Worm (Caenorhabditis elegans) whole organism, L4 larva: ENCODE data around the gene D1046.18.
A peak's percentile ranks its signal among the peaks of the same experiment; 100 is the strongest.

ENCODE experiments used
- D1046.2 ChIP-seq: fragments of 200-800 bp; sonication (Bioruptor generic); IDR thresholded peaks from 2 replicates; pipeline ENCODE4 v1.3.6; 2022; ENCODE audit warnings: missing genetic modification characterization, missing compliant biosample characterization
- F44E2.7 ChIP-seq: fragments of 200-800 bp; sonication (Bioruptor generic); IDR thresholded peaks from 2 replicates; pipeline ENCODE4 v2.1.2; 2022; ENCODE audit warnings: missing genetic modification characterization, missing compliant biosample characterization
- T20F7.1 ChIP-seq: fragments of 200-800 bp; sonication (Bioruptor generic); optimal IDR thresholded peaks from 2 replicates; lab custom pipeline; 2018; ENCODE audit warnings: mild to moderate bottlenecking, missing genetic modification characterization, missing compliant biosample characterization
- Y105C5A.15 ChIP-seq: fragments of 200-800 bp; sonication (Bioruptor generic); IDR thresholded peaks from 2 replicates; pipeline ENCODE4 v1.3.6; 2022; ENCODE audit warnings: missing genetic modification characterization, missing compliant biosample characterization
- aha-1 ChIP-seq: fragments of 150-350 bp; peaks from one replicate; lab custom pipeline; 2014; ENCODE audit warnings: missing biosample characterization, missing genetic modification characterization
- ceh-28 ChIP-seq: fragments of 150-350 bp; optimal IDR thresholded peaks from 2 replicates; lab custom pipeline; 2014; ENCODE audit warnings: missing biosample characterization, missing genetic modification reagents, missing genetic modification characterization
- ceh-62 ChIP-seq: sonication (generic microtip); optimal IDR thresholded peaks from 2 replicates; lab custom pipeline; 2017; ENCODE audit warnings: missing biosample characterization, missing genetic modification characterization
- ceh-82 ChIP-seq: sonication (generic microtip); optimal IDR thresholded peaks from 2 replicates; lab custom pipeline; 2017; ENCODE audit warnings: missing biosample characterization, missing genetic modification characterization
- daf-12 ChIP-seq: fragments of 150-350 bp; optimal IDR thresholded peaks from 2 replicates; lab custom pipeline; 2014; ENCODE audit warnings: missing biosample characterization, missing genetic modification reagents, missing genetic modification characterization
- daf-19 ChIP-seq: fragments of 200-800 bp; sonication (Bioruptor generic); conservative IDR thresholded peaks from 2 replicates; pipeline ENCODE4 v1.3.6; 2022; ENCODE audit warnings: missing genetic modification characterization, missing compliant biosample characterization
- dpl-1 ChIP-seq: fragments of 150-350 bp; optimal IDR thresholded peaks from 2 replicates; lab custom pipeline; 2014; ENCODE audit warnings: missing biosample characterization, missing genetic modification reagents, missing genetic modification characterization
- dve-1 ChIP-seq: sonication (generic microtip); optimal IDR thresholded peaks from 2 replicates; lab custom pipeline; 2017; ENCODE audit warnings: antibody characterized with exemption, mild to moderate bottlenecking, missing genetic modification characterization, missing compliant biosample characterization; ENCODE audit not compliant: insufficient read depth
- fos-1 ChIP-seq: fragments of 150-350 bp; optimal IDR thresholded peaks from 2 replicates; lab custom pipeline; 2014; ENCODE audit warnings: missing biosample characterization, missing genetic modification characterization
- gei-8 ChIP-seq: fragments of 200-800 bp; sonication (Bioruptor generic); optimal IDR thresholded peaks from 2 replicates; lab custom pipeline; 2018; ENCODE audit warnings: mild to moderate bottlenecking, missing genetic modification characterization, missing compliant biosample characterization
- hlh-30 ChIP-seq: sonication (generic microtip); optimal IDR thresholded peaks from 2 replicates; lab custom pipeline; 2017; ENCODE audit warnings: antibody characterized with exemption, mild to moderate bottlenecking, missing genetic modification characterization, missing compliant biosample characterization; ENCODE audit not compliant: insufficient read depth
- lin-13 ChIP-seq: fragments of 150-350 bp; optimal IDR thresholded peaks from 2 replicates; lab custom pipeline; 2014; ENCODE audit warnings: missing biosample characterization, missing genetic modification reagents, missing genetic modification characterization
- lsy-2 ChIP-seq, 2 experiments: fragments of 150-350 bp in 1 of 2; sonication (generic microtip) in 1 of 2; optimal IDR thresholded peaks; 2 replicates each; lab custom pipeline; 2014 to 2017; ENCODE audit warnings: missing biosample characterization in 2 of 2, missing genetic modification characterization in 2 of 2
- madf-9 ChIP-seq: fragments of 200-800 bp; sonication (Bioruptor generic); conservative IDR thresholded peaks from 2 replicates; pipeline ENCODE4 v1.3.6; 2022; ENCODE audit warnings: missing genetic modification reagents, missing genetic modification characterization, missing compliant biosample characterization
- mdl-1 ChIP-seq, 2 experiments: fragments of 150-350 bp in 1 of 2; sonication (generic microtip) in 1 of 2; optimal IDR thresholded peaks; 2 replicates each; lab custom pipeline; 2014 to 2017; ENCODE audit warnings: missing biosample characterization in 2 of 2, missing genetic modification characterization in 2 of 2
- mdt-29 ChIP-seq: fragments of 200-800 bp; sonication (Bioruptor generic); IDR thresholded peaks from 2 replicates; pipeline ENCODE4 v1.3.6; 2022; ENCODE audit warnings: missing genetic modification reagents, missing genetic modification characterization, missing compliant biosample characterization
- mes-2 ChIP-seq: sonication (generic microtip); optimal IDR thresholded peaks from 2 replicates; lab custom pipeline; 2016; ENCODE audit warnings: missing genotype, mild to moderate bottlenecking, missing genetic modification characterization, missing compliant biosample characterization; ENCODE audit not compliant: poor library complexity, severe bottlenecking
- mxl-3 ChIP-seq: fragments of 200-800 bp; sonication (Bioruptor generic); optimal IDR thresholded peaks from 2 replicates; lab custom pipeline; 2018; ENCODE audit warnings: mild to moderate bottlenecking, missing genetic modification characterization, missing compliant biosample characterization
- nhr-11 ChIP-seq: fragments of 150-350 bp; optimal IDR thresholded peaks from 2 replicates; lab custom pipeline; 2014; ENCODE audit warnings: missing biosample characterization, missing genetic modification characterization
- nhr-111 ChIP-seq: fragments of 200-800 bp; sonication (Bioruptor generic); optimal IDR thresholded peaks from 2 replicates; lab custom pipeline; 2018; ENCODE audit warnings: mild to moderate bottlenecking, missing genetic modification characterization, missing compliant biosample characterization
- nhr-41 ChIP-seq: fragments of 200-800 bp; sonication (Bioruptor generic); IDR thresholded peaks from 2 replicates; pipeline ENCODE4 v1.3.6; 2022; ENCODE audit warnings: missing genetic modification reagents, missing genetic modification characterization, missing compliant biosample characterization
- nhr-42 ChIP-seq: fragments of 200-800 bp; sonication (Bioruptor generic); IDR thresholded peaks from 2 replicates; pipeline ENCODE4 v1.3.6; 2022; ENCODE audit warnings: missing genetic modification characterization, missing compliant biosample characterization
- nhr-48 ChIP-seq: sonication (generic microtip); optimal IDR thresholded peaks from 2 replicates; lab custom pipeline; 2016; ENCODE audit warnings: mild to moderate bottlenecking, missing genetic modification characterization, missing compliant biosample characterization
- saeg-2 ChIP-seq: fragments of 200-800 bp; sonication (Bioruptor generic); IDR thresholded peaks from 2 replicates; pipeline ENCODE4 v1.3.6; 2022; ENCODE audit warnings: missing genetic modification reagents, missing genetic modification characterization, missing compliant biosample characterization
- skn-1 ChIP-seq: fragments of 150-350 bp; optimal IDR thresholded peaks from 2 replicates; lab custom pipeline; 2014; ENCODE audit warnings: missing biosample characterization, missing genetic modification characterization
- snpc-1.2 ChIP-seq: fragments of 200-800 bp; sonication (Bioruptor generic); IDR thresholded peaks from 2 replicates; pipeline ENCODE4 v1.3.6; 2022; ENCODE audit warnings: missing genetic modification reagents, missing genetic modification characterization, missing compliant biosample characterization
- snpc-4 ChIP-seq: fragments of 150-350 bp; optimal IDR thresholded peaks from 2 replicates; lab custom pipeline; 2014; ENCODE audit warnings: missing biosample characterization, missing genetic modification characterization
- spr-3 ChIP-seq: fragments of 200-800 bp; sonication (Bioruptor generic); optimal IDR thresholded peaks from 2 replicates; lab custom pipeline; 2018; ENCODE audit warnings: mild to moderate bottlenecking, missing genetic modification characterization, missing compliant biosample characterization
- zfp-2 ChIP-seq: sonication (generic microtip); optimal IDR thresholded peaks from 2 replicates; lab custom pipeline; 2016; ENCODE audit warnings: mild to moderate bottlenecking, missing genetic modification characterization, missing compliant biosample characterization
- zfp-3 ChIP-seq: fragments of 200-800 bp; sonication (Bioruptor generic); conservative IDR thresholded peaks from 2 replicates; pipeline ENCODE4 v1.3.6; 2022; ENCODE audit warnings: missing genetic modification reagents, missing genetic modification characterization, missing compliant biosample characterization

Gene D1046.18

DNA sequence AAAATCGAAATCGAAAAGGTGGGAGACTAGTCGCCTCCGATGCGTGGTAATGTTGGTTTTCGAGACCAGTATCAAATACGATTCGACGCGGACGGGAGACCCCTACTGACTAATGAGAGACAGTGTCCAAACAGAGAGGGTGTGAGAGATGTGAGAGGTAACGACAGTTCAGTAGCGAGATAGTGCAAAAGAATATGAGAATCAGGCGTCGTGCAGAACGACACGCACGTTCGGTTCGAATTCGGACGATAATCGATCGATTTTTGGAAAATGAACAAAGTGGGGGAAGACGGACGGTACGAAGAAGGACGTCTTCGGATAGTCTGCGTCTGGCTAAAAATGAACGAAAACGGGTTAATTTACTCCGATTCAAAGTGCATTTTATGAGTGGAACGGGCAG is 8.1 kb upstream of the D1046.18 start, which contains the start of gene D1046.16 (continued):
- TF ChIP-seq gei-8 (GFP tag; lab: Kevin White, UChicago) (no peak), skn-1 (no peak), F44E2.7 (GFP tag; lab: Robert Waterston, UW) (no peak), nhr-41 (GFP tag; lab: Robert Waterston, UW) (no peak), lin-13 (GFP tag; lab: Kevin White, UChicago) (no peak), nhr-48 (tag; lab: Kevin White, UChicago) (no peak), hlh-30 (peak; percentile 3), D1046.2 (GFP tag; lab: Robert Waterston, UW) (peak; percentile 82), madf-9 (GFP tag; lab: Robert Waterston, UW) (no peak), T20F7.1 (GFP tag; lab: Kevin White, UChicago) (no peak), ceh-62 (no peak), mdl-1 (tag; optimal IDR thresholded peaks at IDR 0.05; lab: Kevin White, UChicago) (peak in 1 of 2 experiments; percentile 46)

DNA sequence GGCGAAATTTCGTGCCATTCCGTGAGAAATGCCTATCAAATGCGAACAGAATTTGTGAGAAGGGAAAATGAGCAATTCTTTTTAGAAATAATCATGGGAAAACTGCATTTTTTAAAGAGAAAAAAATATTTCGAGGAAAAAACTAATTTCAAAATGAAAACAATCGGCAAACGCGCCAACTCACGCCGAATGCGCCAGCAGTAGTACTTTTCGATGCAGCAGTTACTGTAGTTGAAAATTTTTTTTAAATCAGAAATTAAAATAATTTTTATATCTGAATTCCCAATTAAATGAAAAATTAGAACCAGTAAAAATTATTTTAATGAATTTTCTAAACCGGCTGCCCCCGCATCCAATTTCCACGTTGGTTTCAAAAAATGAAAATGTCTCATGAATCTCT is 6.7 kb upstream of the D1046.18 start:
- TF ChIP-seq mxl-3 (no peak), snpc-1.2 (GFP tag; lab: Robert Waterston, UW) (peak; percentile 53; the same call in 1 of the 2 replicates)

- TF ChIP-seq daf-12 (tag; lab: Kevin White, UChicago) (no peak), daf-19 (no peak), nhr-41 (GFP tag; lab: Robert Waterston, UW) (no peak)
Observed at ce11 chrIV:8924126-8924525, 5.9 kb upstream of the D1046.18 start.

DNA sequence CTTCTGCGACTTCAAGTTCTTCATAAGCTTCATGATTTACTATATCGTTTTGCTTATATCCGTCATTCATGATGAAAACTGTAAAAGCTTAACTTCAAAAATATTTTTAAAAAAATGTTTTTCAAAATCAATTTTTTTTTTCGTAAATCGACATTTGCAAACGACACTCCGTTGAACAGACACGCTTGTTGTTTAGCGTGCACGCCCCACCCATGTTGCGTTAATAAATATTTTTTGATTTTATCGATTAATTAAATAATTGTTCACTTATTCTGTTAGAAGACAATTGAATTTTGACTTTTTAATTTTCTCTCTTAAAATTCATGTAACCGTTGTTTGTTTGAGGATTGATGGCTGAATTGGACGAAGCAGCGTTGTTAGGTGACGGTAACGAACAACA is 4.1 kb upstream of the D1046.18 start, which contains the start of the genes D1046.2 and cfim-2:
Gene D1046.2, minus strand, starts transcription at position 78 of the 400 bp plus-strand sequence.
Gene cfim-2, plus strand, starts transcription at position 335 of the 400 bp plus-strand sequence.
- TF ChIP-seq mxl-3 (no peak), madf-9 (GFP tag; lab: Robert Waterston, UW) (no peak), gei-8 (GFP tag; lab: Kevin White, UChicago) (no peak), mes-2 (tag; lab: Kevin White, UChicago) (peak; percentile 38), dpl-1 (GFP tag; lab: Kevin White, UChicago) (no peak), ceh-82 (tag; lab: Kevin White, UChicago) (no peak), Y105C5A.15 (GFP tag; lab: Robert Waterston, UW) (no peak), ceh-62 (no peak), spr-3 (GFP tag; lab: Kevin White, UChicago) (no peak), hlh-30 (peak; percentile 26), lsy-2 (tag; optimal IDR thresholded peaks at IDR 0.05; lab: Kevin White, UChicago) (peak in 1 of 2 experiments; percentile 57), dve-1 (tag; lab: Kevin White, UChicago) (peak; percentile 12), nhr-42 (GFP tag; lab: Robert Waterston, UW) (no peak), T20F7.1 (GFP tag; lab: Kevin White, UChicago) (peak; percentile 97)
- TF ChIP-seq, all 104 proteins: peak for 5

ce11 chrIV:8926511-8926910 is 3.5 kb upstream of the D1046.18 start:
- TF ChIP-seq mdt-29 = no peak
- TF ChIP-seq aha-1 = peak; percentile 90
- TF ChIP-seq saeg-2 (GFP tag; lab: Robert Waterston, UW) = no peak
- TF ChIP-seq zfp-2 (tag; lab: Kevin White, UChicago) = no peak
- no peak for TF ChIP-seq nhr-111
- TF ChIP-seq ceh-28 (tag; lab: Kevin White, UChicago) = no peak
- no peak for TF ChIP-seq fos-1 (tag; lab: Kevin White, UChicago)
- no peak for TF ChIP-seq nhr-11 (tag; lab: Kevin White, UChicago)
- TF ChIP-seq D1046.2 (GFP tag; lab: Robert Waterston, UW) = 0 out of 2 replicates have a peak, but pooled peaks have one; percentile 55
- TF ChIP-seq zfp-3 (GFP tag; lab: Robert Waterston, UW) = no peak
- no peak for TF ChIP-seq snpc-4 (tag; lab: Kevin White, UChicago)
- TF ChIP-seq gei-8 (GFP tag; lab: Kevin White, UChicago) = no peak
- TF ChIP-seq mxl-3 = no peak
